Worm (Caenorhabditis elegans): ENCODE data around the gene F39G3.2.

Gene F39G3.2

DNA sequence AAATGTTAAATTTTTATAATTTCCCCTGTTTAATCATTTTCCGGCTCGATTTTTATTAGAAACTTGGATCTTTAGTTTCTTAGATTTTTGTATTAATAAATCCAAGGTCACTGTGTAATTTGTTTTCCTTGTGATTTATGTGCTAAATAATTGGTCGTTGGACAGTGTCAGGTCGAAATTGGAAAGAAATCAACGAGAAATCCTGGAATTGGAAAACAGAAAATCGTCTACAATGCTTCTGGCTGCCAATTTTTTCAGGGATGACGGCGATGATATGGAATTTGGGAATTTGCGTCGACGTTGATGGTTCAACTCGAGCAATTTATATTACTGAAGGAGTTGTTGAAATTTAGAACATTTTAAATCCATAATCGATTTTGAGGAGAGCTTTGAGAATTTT is 3.0 kb upstream of the F39G3.2 start:
- TF ChIP-seq lin-15B (tag; optimal IDR thresholded peaks at IDR 0.05) (no peak), jun-1 (tag; optimal IDR thresholded peaks at IDR 0.05) (no peak), ztf-11 (tag; optimal IDR thresholded peaks at IDR 0.05) (no peak), nhr-23 (tag; optimal IDR thresholded peaks at IDR 0.05) (no peak), nfya-1 (tag; optimal IDR thresholded peaks at IDR 0.05; ENCODE audit: insufficient read depth) (no peak), elt-3 (tag; optimal IDR thresholded peaks at IDR 0.05) (no peak), fos-1 (tag; optimal IDR thresholded peaks at IDR 0.05) (no peak), ceh-28 (tag; optimal IDR thresholded peaks at IDR 0.05) (no peak), R02D3.7 (tag; optimal IDR thresholded peaks at IDR 0.05) (no peak), nhr-237 (tag; optimal IDR thresholded peaks at IDR 0.05) (no peak), ama-1 (optimal IDR thresholded peaks at IDR 0.05) (no peak), nhr-12 (tag; optimal IDR thresholded peaks at IDR 0.05) (no peak), fkh-2 (tag; optimal IDR thresholded peaks at IDR 0.05) (no peak), sea-2 (GFP tag; optimal IDR thresholded peaks at IDR 0.05) (no peak)

DNA sequence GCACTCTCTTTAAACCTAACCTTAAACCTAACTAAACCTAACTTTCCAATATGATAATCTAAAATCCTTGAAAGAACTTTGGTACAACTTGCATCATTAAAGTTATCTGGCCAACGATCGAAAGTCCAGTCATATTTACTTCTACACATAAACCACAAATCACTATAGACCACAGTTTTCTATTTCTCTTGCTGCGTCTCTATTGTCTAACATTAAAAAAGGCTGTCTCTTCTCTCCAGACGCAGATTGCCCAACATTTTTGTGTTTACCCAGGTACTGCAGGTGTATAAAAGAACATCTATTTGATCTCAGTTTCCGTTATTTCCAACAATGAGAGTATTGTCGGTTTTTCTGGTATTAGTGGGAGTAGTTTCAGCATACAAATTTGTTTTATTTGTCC is 4.6 kb downstream of the F39G3.2 start, which contains the start of gene ugt-61:
ugt-61 (plus strand) TSS at position 233 of the 400 bp plus-strand sequence.
- TF ChIP-seq ceh-9 (tag; optimal IDR thresholded peaks at IDR 0.05) (no peak), pha-4 (tag; optimal IDR thresholded peaks at IDR 0.05) (peak; percentile 76), ztf-4 (tag; optimal IDR thresholded peaks at IDR 0.05) (no peak), fkh-2 (tag; optimal IDR thresholded peaks at IDR 0.05) (no peak), lin-39 (tag; optimal IDR thresholded peaks at IDR 0.05) (no peak), nhr-77 (tag; optimal IDR thresholded peaks at IDR 0.05) (no peak), nhr-28 (tag; optimal IDR thresholded peaks at IDR 0.05) (no peak), ZK546.5 (tag; optimal IDR thresholded peaks at IDR 0.05) (no peak), ceh-28 (tag; optimal IDR thresholded peaks at IDR 0.05) (no peak), mdl-1 (tag; optimal IDR thresholded peaks at IDR 0.05) (no peak), R02D3.7 (tag; optimal IDR thresholded peaks at IDR 0.05) (no peak), pqm-1 (tag; optimal IDR thresholded peaks at IDR 0.05) (peak; percentile 15), eor-1 (tag; optimal IDR thresholded peaks at IDR 0.05) (no peak)

DNA sequence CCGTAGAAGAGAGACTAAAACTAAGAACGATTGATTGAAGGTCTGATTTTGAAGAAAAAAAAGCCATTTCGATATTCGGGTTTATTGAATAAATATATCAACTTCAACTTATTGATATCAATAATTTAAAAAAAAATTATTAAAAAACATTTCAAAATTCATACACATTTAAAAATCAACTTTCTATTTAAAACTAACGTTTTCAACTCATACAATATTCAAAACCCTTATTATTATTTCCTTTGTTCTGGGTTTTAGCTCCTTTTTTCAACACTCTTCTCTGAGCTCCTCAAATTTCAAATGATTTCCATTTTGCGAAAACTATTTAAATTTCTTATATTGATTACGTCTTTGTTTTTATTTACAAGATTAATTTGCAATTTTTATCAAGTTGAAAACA is 7.6 kb downstream of the F39G3.2 start, which contains the start of gene C18G1.7:
C18G1.7 (plus strand) TSS at position 301 of the 400 bp plus-strand sequence.
- no peak for TF ChIP-seq egl-27 (tag; optimal IDR thresholded peaks at IDR 0.05)
- TF ChIP-seq sea-2 (GFP tag; optimal IDR thresholded peaks at IDR 0.05): no peak
- TF ChIP-seq unc-62 (GFP tag; optimal IDR thresholded peaks at IDR 0.05): no peak
- no peak for TF ChIP-seq elt-1 (tag; optimal IDR thresholded peaks at IDR 0.05)
- no peak for TF ChIP-seq ceh-28 (tag; optimal IDR thresholded peaks at IDR 0.05)
- no peak for TF ChIP-seq daf-12 (tag; optimal IDR thresholded peaks at IDR 0.05)
- TF ChIP-seq nhr-25 (tag; optimal IDR thresholded peaks at IDR 0.05): no peak
- no peak for TF ChIP-seq pha-4 (tag; optimal IDR thresholded peaks at IDR 0.05)
- TF ChIP-seq unc-39 (tag; optimal IDR thresholded peaks at IDR 0.05): no peak
- TF ChIP-seq nhr-12 (tag; optimal IDR thresholded peaks at IDR 0.05): no peak
- no peak for TF ChIP-seq nhr-67 (tag; optimal IDR thresholded peaks at IDR 0.05)
- TF ChIP-seq jun-1 (tag; optimal IDR thresholded peaks at IDR 0.05): no peak
- no peak for TF ChIP-seq nhr-43 (tag; optimal IDR thresholded peaks at IDR 0.05; ENCODE audit: poor library complexity, severe bottlenecking)
- no peak for TF ChIP-seq ZK546.5 (tag; optimal IDR thresholded peaks at IDR 0.05)
- TF ChIP-seq mml-1 (tag; optimal IDR thresholded peaks at IDR 0.05): no peak
- no peak for TF ChIP-seq hmg-11 (tag; optimal IDR thresholded peaks at IDR 0.05)
- TF ChIP-seq lsy-12 (tag; optimal IDR thresholded peaks at IDR 0.05): no peak

DNA sequence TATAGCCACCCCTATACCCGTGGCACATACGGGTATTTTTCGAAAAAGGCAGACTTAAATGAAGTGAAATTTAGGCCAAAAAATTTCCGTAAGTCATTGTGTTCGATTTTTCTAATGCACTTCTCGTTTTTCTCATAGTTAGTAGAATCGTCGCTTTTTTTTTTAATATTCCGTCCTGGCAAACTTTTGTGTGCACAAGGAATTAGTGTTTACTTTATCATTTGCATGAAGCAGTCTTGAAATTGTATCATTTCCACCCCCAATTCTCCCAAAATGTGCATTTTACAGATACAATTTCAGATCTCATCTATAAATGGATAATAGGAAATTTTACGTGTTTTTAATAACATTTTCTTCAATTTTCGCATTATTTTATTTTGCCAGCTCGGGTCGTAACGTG is 12.7 kb downstream of the F39G3.2 start, which contains the start of gene C18G1.6:
C18G1.6 (plus strand) TSS at position 301 of the 400 bp plus-strand sequence.
- TF ChIP-seq ztf-4 (tag; optimal IDR thresholded peaks at IDR 0.05) (no peak), nhr-76 (tag; optimal IDR thresholded peaks at IDR 0.05) (no peak), pqm-1 (tag; optimal IDR thresholded peaks at IDR 0.05) (no peak), unc-39 (tag; optimal IDR thresholded peaks at IDR 0.05) (no peak), mdl-1 (tag; optimal IDR thresholded peaks at IDR 0.05) (no peak), ama-1 (optimal IDR thresholded peaks at IDR 0.05) (no peak), mml-1 (tag; optimal IDR thresholded peaks at IDR 0.05) (no peak), ceh-82 (tag; optimal IDR thresholded peaks at IDR 0.05) (no peak), nhr-12 (tag; optimal IDR thresholded peaks at IDR 0.05) (no peak)
